Fruit fly (Drosophila melanogaster) Kc167 (cell line): ENCODE data around the gene CG5892.

Experiments
- Sin3A ChIP-seq: fragments of >200 bp; optimal IDR thresholded peaks from 2 replicates; lab custom pipeline; 2018; ENCODE audit warnings: missing external identifiers
- psq ChIP-seq: fragments of >200 bp; optimal IDR thresholded peaks from 2 replicates; lab custom pipeline; 2017; ENCODE audit warnings: missing external identifiers

- TF ChIP-seq psq (lab: Kevin White, UChicago) (no peak), Sin3A (lab: Kevin White, UChicago) (no peak)
These were observed 35.6 kb upstream of the CG5892 start for dm6 chr3R:21206802-21207238.
